Fruit fly (Drosophila melanogaster) Kc167 (cell line): Measurements from ENCODE around the gene Nepl17.

Source experiments
- h ChIP-seq: fragments of >200 bp; optimal IDR thresholded peaks from 3 replicates; lab custom pipeline; 2018; ENCODE audit warnings: missing external identifiers
- psq ChIP-seq: fragments of >200 bp; optimal IDR thresholded peaks from 2 replicates; lab custom pipeline; 2017; ENCODE audit warnings: missing external identifiers
- ttk ChIP-seq: sonication (Bioruptor generic); optimal IDR thresholded peaks from 2 replicates; lab custom pipeline; 2017; ENCODE audit warnings: missing external identifiers

- TF ChIP-seq psq (lab: Kevin White, UChicago): no peak
- no peak for TF ChIP-seq h (lab: Kevin White, UChicago)
- no peak for TF ChIP-seq ttk (lab: Kevin White, UChicago)
Measured at dm6 chr3R:28845981-28846380, 26.7 kb upstream of the Nepl17 start.
